Worm (Caenorhabditis elegans) whole organism, early embryonic: Measurements from ENCODE around the gene aagr-1.
"Not testable (repeated sequence)": the region's sequence is repeated elsewhere in the genome, so short reads cannot be mapped to it uniquely, and the experiment has no call there.

Experiments
- B0310.2 ChIP-seq: sonication (generic microtip); optimal IDR thresholded peaks from 2 replicates; lab custom pipeline; 2016; ENCODE audit warnings: mild to moderate bottlenecking, missing genetic modification characterization, missing compliant biosample characterization
- F13C5.2 ChIP-seq: sonication (generic microtip); optimal IDR thresholded peaks from 2 replicates; lab custom pipeline; 2017; ENCODE audit warnings: mild to moderate bottlenecking, missing genetic modification characterization, inconsistent platforms, missing compliant biosample characterization
- aly-1 ChIP-seq: sonication (generic microtip); optimal IDR thresholded peaks from 2 replicates; lab custom pipeline; 2016; ENCODE audit warnings: missing genetic modification characterization, missing compliant biosample characterization
- ama-1 ChIP-seq: fragments of 150-350 bp; optimal IDR thresholded peaks from 2 replicates; lab custom pipeline; 2014
- ceh-13 ChIP-seq: fragments of 200-800 bp; sonication (Bioruptor generic); optimal IDR thresholded peaks from 2 replicates; lab custom pipeline; 2018; ENCODE audit warnings: mild to moderate bottlenecking, missing genetic modification characterization, missing compliant biosample characterization
- ceh-36 ChIP-seq: sonication (generic microtip); optimal IDR thresholded peaks from 2 replicates; lab custom pipeline; 2016; ENCODE audit warnings: missing genetic modification characterization, inconsistent platforms, missing compliant biosample characterization
- ets-7 ChIP-seq: sonication (generic microtip); optimal IDR thresholded peaks from 2 replicates; lab custom pipeline; 2016; ENCODE audit warnings: missing genotype, missing genetic modification characterization, missing compliant biosample characterization
- flt-1 ChIP-seq: fragments of 200-800 bp; sonication (Bioruptor generic); IDR thresholded peaks from 2 replicates; pipeline ENCODE4 v1.3.6; 2022; ENCODE audit warnings: missing genetic modification characterization, missing compliant biosample characterization
- hmbx-1 ChIP-seq: sonication (generic microtip); optimal IDR thresholded peaks from 2 replicates; lab custom pipeline; 2016; ENCODE audit warnings: mild to moderate bottlenecking, missing genetic modification characterization, missing compliant biosample characterization
- hmg-4 ChIP-seq: fragments of 200-800 bp; sonication (Bioruptor generic); optimal IDR thresholded peaks from 2 replicates; lab custom pipeline; 2018; ENCODE audit warnings: mild to moderate bottlenecking, missing genetic modification characterization, missing compliant biosample characterization
- hnd-1 ChIP-seq: sonication (generic microtip); optimal IDR thresholded peaks from 2 replicates; lab custom pipeline; 2016; ENCODE audit warnings: missing genetic modification characterization, missing compliant biosample characterization
- pes-1 ChIP-seq: fragments of 200-800 bp; sonication (Bioruptor generic); IDR thresholded peaks from 2 replicates; pipeline ENCODE4 v1.3.6; 2022; ENCODE audit warnings: missing genetic modification reagents, missing genetic modification characterization, missing compliant biosample characterization
- scrt-1 ChIP-seq: fragments of 200-800 bp; sonication (Bioruptor generic); IDR thresholded peaks from 2 replicates; pipeline ENCODE4 v1.3.6; 2022; ENCODE audit warnings: missing genetic modification characterization, missing compliant biosample characterization
- sea-1 ChIP-seq: fragments of 200-800 bp; sonication (Bioruptor generic); conservative IDR thresholded peaks from 2 replicates; pipeline ENCODE4 v1.3.6; 2022; ENCODE audit warnings: missing genetic modification characterization, missing compliant biosample characterization
- tbx-11 ChIP-seq: fragments of 200-800 bp; sonication (Bioruptor generic); IDR thresholded peaks from 2 replicates; pipeline ENCODE4 v1.3.6; 2022; ENCODE audit warnings: missing genetic modification characterization, missing compliant biosample characterization
- tbx-37 ChIP-seq: fragments of 200-800 bp; sonication (Bioruptor generic); conservative IDR thresholded peaks from 2 replicates; pipeline ENCODE4 v1.3.6; 2022; ENCODE audit warnings: missing genetic modification reagents, missing genetic modification characterization, missing compliant biosample characterization
- tra-4 ChIP-seq: sonication (generic microtip); optimal IDR thresholded peaks from 2 replicates; lab custom pipeline; 2017; ENCODE audit warnings: missing genetic modification characterization, missing compliant biosample characterization

Gene aagr-1

DNA sequence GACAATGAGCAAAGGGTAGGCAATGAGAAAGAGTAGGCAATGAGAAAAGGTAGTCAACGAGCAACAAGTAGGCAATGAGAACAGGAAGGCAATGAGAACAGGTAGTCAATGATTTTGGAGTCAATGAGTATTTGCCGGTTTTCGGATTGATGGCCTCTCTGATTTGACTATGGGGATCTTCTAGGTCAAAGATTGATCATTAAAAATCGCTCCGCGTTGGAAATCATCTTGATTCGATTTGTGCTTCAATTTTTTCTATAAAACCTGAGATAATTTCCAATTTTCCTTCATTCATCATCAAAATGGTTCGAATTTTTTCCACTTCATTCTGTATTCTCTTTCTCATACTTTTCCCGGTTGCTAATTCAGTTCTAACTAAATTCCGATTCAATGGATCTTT, 14.3 kb upstream of the aagr-1 start, which contains the start of gene F17E9.16:
Gene F17E9.16, plus strand, starts transcription at position 301 of the 400 bp plus-strand sequence.
- TF ChIP-seq ama-1 (lab: Kevin White, UChicago); ceh-13 (GFP tag; lab: Kevin White, UChicago); B0310.2 (tag; lab: Kevin White, UChicago): not testable (repeated sequence)

DNA sequence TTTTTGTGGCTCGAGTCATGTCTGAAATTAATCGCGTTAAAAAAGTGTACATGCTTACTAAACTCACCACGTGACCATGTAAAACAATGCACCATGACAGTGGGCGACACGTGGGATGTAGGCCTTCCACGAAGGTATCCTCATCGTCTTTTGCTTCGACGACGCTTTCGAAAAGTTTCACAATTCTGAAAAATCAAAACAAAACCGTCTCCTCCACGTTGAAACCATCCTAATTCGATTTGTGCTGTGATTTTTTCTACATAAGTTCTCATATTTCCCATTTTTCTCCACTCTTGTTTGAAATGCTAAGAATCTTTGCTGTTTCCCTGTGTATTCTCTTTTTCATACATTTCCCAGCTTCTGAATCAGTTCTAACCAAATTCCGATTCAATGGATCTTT, 11.7 kb upstream of the aagr-1 start, which contains the start of gene F17E9.3:
Gene F17E9.3, plus strand, starts transcription at position 301 of the 400 bp plus-strand sequence.
- TF ChIP-seq aly-1 (tag; lab: Kevin White, UChicago) (no peak), ceh-13 (GFP tag; lab: Kevin White, UChicago) (no peak), tra-4 (tag; lab: Kevin White, UChicago) (no peak), flt-1 (GFP tag; lab: Robert Waterston, UW) (no peak), hnd-1 (tag; lab: Kevin White, UChicago) (no peak), pes-1 (GFP tag; lab: Robert Waterston, UW) (no peak), tbx-11 (GFP tag; lab: Robert Waterston, UW) (no peak), hmbx-1 (tag; lab: Kevin White, UChicago) (no peak), sea-1 (GFP tag; lab: Robert Waterston, UW) (no peak), scrt-1 (GFP tag; lab: Robert Waterston, UW) (no peak), hmg-4 (GFP tag; lab: Kevin White, UChicago) (no peak), F13C5.2 (tag; lab: Kevin White, UChicago) (no peak)

DNA sequence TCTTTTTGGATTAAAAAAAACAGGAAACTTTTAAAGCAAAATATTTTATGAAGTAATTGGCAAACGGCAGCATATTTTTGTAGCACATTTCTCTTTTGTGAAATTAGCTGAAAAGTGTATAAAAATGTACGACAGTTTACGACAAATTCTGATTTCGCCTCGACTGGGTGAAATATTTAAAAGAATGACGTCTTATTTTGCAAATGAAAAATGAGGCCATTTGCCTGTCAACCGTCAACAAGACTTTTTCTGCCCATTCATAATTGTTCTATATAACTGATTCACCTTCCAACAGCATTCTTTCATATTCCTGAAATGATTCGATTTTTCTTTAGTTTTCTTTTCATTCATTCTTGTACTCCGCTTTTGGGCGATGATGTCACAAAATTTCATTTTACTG, 10.7 kb upstream of the aagr-1 start, which contains the start of the genes F17E9.2 and col-116:
Gene F17E9.2, plus strand, starts transcription at position 301 of the 400 bp plus-strand sequence.
Gene col-116, plus strand, starts transcription at position 315 of the 400 bp plus-strand sequence.
- TF ChIP-seq B0310.2 (tag; lab: Kevin White, UChicago) (no peak), pes-1 (GFP tag; lab: Robert Waterston, UW) (no peak), ceh-13 (GFP tag; lab: Kevin White, UChicago) (no peak), flt-1 (GFP tag; lab: Robert Waterston, UW) (no peak), tbx-11 (GFP tag; lab: Robert Waterston, UW) (no peak), scrt-1 (GFP tag; lab: Robert Waterston, UW) (no peak), hnd-1 (tag; lab: Kevin White, UChicago) (no peak), hmg-4 (GFP tag; lab: Kevin White, UChicago) (no peak), F13C5.2 (tag; lab: Kevin White, UChicago) (no peak), ceh-36 (tag; lab: Kevin White, UChicago) (no peak), tra-4 (tag; lab: Kevin White, UChicago) (no peak), ama-1 (lab: Kevin White, UChicago) (no peak), hmbx-1 (tag; lab: Kevin White, UChicago) (no peak), ets-7 (tag; lab: Kevin White, UChicago) (no peak), tbx-37 (GFP tag; lab: Robert Waterston, UW) (no peak), sea-1 (GFP tag; lab: Robert Waterston, UW) (no peak), aly-1 (tag; lab: Kevin White, UChicago) (no peak)

DNA sequence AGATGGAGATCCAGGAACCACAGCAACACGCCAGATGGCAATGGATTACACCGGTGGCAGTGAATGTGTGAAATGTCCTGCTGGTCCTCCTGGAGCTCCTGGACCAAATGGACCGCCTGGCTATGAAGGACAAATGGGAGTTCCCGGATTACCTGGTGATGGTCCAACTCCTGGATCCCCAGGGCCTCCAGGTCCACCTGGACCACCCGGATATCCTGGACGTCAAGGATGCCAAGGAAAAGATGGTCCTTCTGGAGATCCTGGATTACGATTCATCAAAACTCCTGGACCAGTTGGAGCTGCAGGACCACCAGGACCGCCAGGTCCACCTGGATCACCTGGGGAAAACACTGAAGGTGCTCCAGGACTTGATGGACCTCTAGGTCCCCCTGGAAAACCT, 9.0 kb upstream of the aagr-1 start:
- no peak for TF ChIP-seq ets-7 (tag; lab: Kevin White, UChicago)
- TF ChIP-seq hnd-1 (tag; lab: Kevin White, UChicago) = no peak
- no peak for TF ChIP-seq tbx-37 (GFP tag; lab: Robert Waterston, UW)
- TF ChIP-seq tbx-11 (GFP tag; lab: Robert Waterston, UW) = no peak
- no peak for TF ChIP-seq ceh-13 (GFP tag; lab: Kevin White, UChicago)
- no peak for TF ChIP-seq B0310.2 (tag; lab: Kevin White, UChicago)
- TF ChIP-seq pes-1 (GFP tag; lab: Robert Waterston, UW) = no peak

DNA sequence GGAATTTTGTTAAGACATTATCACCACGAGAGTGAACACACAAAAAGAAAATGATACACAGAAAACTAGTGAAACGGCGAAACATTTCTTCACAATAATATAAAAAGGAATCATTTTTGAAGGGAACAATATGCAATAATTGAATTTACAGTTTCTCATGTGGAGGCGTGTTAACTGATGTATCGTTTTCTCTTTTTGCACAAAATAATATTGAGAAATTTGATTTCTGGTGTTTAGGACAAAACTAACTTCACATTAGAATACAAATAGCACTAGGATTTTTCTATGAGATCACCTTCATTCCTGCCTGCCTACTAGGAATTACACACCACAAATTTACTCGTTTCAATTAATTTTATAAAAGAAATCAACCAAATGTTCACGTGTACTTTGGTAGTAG, 7.8 kb upstream of the aagr-1 start, which contains the start of gene D2096.13:
Gene D2096.13, minus strand, starts transcription at position 101 of the 400 bp plus-strand sequence.
- TF ChIP-seq tbx-11 (GFP tag; lab: Robert Waterston, UW) = no peak
- TF ChIP-seq B0310.2 (tag; lab: Kevin White, UChicago) = no peak
- TF ChIP-seq ets-7 (tag; lab: Kevin White, UChicago) = no peak
- no peak for TF ChIP-seq F13C5.2 (tag; lab: Kevin White, UChicago)
- TF ChIP-seq ceh-36 (tag; lab: Kevin White, UChicago) = no peak
- TF ChIP-seq sea-1 (GFP tag; lab: Robert Waterston, UW) = no peak
- no peak for TF ChIP-seq hmg-4 (GFP tag; lab: Kevin White, UChicago)
- TF ChIP-seq tbx-37 (GFP tag; lab: Robert Waterston, UW) = no peak
- TF ChIP-seq tra-4 (tag; lab: Kevin White, UChicago) = no peak
- TF ChIP-seq scrt-1 (GFP tag; lab: Robert Waterston, UW) = no peak
- no peak for TF ChIP-seq hnd-1 (tag; lab: Kevin White, UChicago)
- TF ChIP-seq pes-1 (GFP tag; lab: Robert Waterston, UW) = no peak
- TF ChIP-seq flt-1 (GFP tag; lab: Robert Waterston, UW) = no peak
- no peak for TF ChIP-seq hmbx-1 (tag; lab: Kevin White, UChicago)
- no peak for TF ChIP-seq ama-1 (lab: Kevin White, UChicago)
- no peak for TF ChIP-seq ceh-13 (GFP tag; lab: Kevin White, UChicago)
- no peak for TF ChIP-seq aly-1 (tag; lab: Kevin White, UChicago)

DNA sequence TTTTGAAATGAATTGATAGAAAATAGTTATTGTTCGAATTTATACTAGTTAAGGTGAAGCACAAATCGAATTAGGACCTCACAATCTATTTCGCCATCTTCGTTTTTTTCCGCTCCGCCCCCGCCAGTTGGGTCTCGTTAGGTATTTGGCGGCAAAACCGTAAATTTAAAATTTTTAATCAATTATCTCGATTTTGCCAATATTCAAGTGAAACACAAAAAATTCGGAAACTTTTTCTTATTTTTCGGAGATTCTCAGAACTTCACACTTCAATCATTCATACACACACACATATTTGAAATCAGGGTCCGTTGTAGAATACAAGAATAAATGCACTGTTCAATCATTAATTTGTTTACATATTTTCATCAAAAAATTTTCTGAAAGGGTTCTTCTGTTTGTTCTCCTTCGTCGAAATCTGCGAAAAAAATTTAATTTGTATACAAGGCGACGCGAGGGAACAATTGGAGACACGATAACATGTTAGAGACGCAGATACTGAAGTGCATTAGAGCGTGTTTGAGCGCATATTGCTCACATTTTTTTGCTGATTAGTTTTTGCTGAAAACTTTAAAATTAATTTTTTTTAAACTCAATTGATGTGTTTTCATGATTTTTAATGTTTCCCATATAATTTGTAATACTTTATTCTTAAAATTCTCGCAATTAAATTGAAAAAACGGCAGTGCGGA, 6.5 kb upstream of the aagr-1 start, which contains the start of gene D2096.5:
Gene D2096.5, minus strand, starts transcription at position 51 of the 692 bp plus-strand sequence.
- TF ChIP-seq hmg-4 (GFP tag; lab: Kevin White, UChicago) = no peak
- no peak for TF ChIP-seq aly-1 (tag; lab: Kevin White, UChicago)
- TF ChIP-seq scrt-1 (GFP tag; lab: Robert Waterston, UW) = no peak
- TF ChIP-seq ceh-13 (GFP tag; lab: Kevin White, UChicago) = no peak
- no peak for TF ChIP-seq ceh-36 (tag; lab: Kevin White, UChicago)
- no peak for TF ChIP-seq sea-1 (GFP tag; lab: Robert Waterston, UW)
- no peak for TF ChIP-seq F13C5.2 (tag; lab: Kevin White, UChicago)
- no peak for TF ChIP-seq hnd-1 (tag; lab: Kevin White, UChicago)
- no peak for TF ChIP-seq hmbx-1 (tag; lab: Kevin White, UChicago)
- TF ChIP-seq tra-4 (tag; lab: Kevin White, UChicago) = no peak
- TF ChIP-seq B0310.2 (tag; lab: Kevin White, UChicago) = no peak
- TF ChIP-seq tbx-37 (GFP tag; lab: Robert Waterston, UW) = no peak
- no peak for TF ChIP-seq pes-1 (GFP tag; lab: Robert Waterston, UW)
- TF ChIP-seq ama-1 (lab: Kevin White, UChicago) = no peak
